Worm (Caenorhabditis elegans) whole organism, young adult: ENCODE measurements around the gene str-140.

ENCODE experiments used
- C17E4.6 ChIP-seq: fragments of 200-800 bp; sonication (Bioruptor generic); IDR thresholded peaks from 2 replicates; pipeline ENCODE4 v1.3.6; 2022; ENCODE audit warnings: missing genetic modification reagents, missing genetic modification characterization, missing compliant biosample characterization
- F49E8.2 ChIP-seq: sonication (generic microtip); optimal IDR thresholded peaks from 3 replicates; lab custom pipeline; 2017; ENCODE audit warnings: missing genetic modification characterization, mild to moderate bottlenecking, missing compliant biosample characterization, antibody characterized with exemption, moderate library complexity; ENCODE audit not compliant: insufficient read depth
- snpc-1.1 ChIP-seq: sonication (generic microtip); optimal IDR thresholded peaks from 2 replicates; lab custom pipeline; 2017; ENCODE audit warnings: missing genetic modification characterization, mild to moderate bottlenecking, missing compliant biosample characterization, antibody characterized with exemption, moderate library complexity, missing genotype, missing genetic modification reagents; ENCODE audit not compliant: insufficient read depth
- snpc-3.4 ChIP-seq: sonication (generic microtip); optimal IDR thresholded peaks from 2 replicates; lab custom pipeline; 2017; ENCODE audit warnings: missing genetic modification characterization, mild to moderate bottlenecking, missing compliant biosample characterization, antibody characterized with exemption, moderate library complexity, missing genotype, missing genetic modification reagents
- unc-130 ChIP-seq: sonication (generic microtip); optimal IDR thresholded peaks from 2 replicates; lab custom pipeline; 2016; ENCODE audit warnings: missing genetic modification reagents, missing genetic modification characterization, missing compliant biosample characterization

DNA sequence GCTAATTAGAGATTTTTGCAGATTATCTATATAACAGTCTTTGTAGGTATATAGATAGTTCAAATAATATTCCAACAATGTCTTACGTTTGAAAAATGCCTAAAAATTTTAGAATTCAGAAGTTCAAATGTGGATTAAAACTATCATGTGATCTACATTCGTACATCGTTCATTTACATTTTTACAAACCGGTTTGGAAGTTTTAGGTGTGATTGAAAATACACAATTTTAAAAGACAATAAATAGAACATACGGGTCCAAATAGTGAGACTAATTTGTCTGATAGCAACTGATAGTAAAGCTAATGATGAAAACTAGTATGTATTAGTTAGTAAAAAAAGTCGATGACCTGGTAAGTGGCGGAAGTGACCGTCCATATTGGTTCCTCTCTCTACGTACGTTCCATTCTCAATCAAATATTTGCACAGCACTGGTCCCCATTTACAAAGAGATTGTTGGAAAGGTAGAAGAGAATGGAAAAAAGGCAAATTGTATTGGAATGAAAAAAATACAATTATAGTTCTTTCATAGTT lies 26.3 kb downstream of the str-140 start:
- no peak for TF ChIP-seq C17E4.6
- TF ChIP-seq unc-130 = no peak
- no peak for TF ChIP-seq F49E8.2 (tag; lab: Kevin White, UChicago)
- no peak for TF ChIP-seq snpc-3.4 (tag; lab: Kevin White, UChicago)
- no peak for TF ChIP-seq snpc-1.1 (tag; lab: Kevin White, UChicago)
